Worm (Caenorhabditis elegans): ENCODE results near the gene C01G10.6.

DNA sequence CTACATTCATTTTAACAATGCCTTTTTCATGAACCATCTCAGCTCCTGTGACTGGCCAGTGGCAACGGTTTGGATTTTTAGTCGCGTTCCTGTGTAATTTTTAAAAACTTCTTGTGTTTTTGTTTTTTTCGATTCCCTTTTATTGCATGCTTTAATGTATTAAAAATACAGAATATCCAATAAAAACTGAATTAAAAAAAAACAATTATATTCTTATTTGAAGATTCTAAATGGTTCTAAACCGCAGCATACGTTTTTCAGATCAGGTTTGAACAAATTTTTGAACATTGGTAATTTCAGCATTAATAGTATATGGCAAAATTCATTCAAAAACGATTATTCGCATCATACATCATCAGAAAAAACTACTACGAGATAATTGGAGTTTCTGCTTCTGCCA is 19.1 kb upstream of the C01G10.6 start, which contains the start of gene dnj-3:
- TF ChIP-seq hlh-12 (tag; optimal IDR thresholded peaks at IDR 0.05) (no peak), snpc-4 (GFP tag; optimal IDR thresholded peaks at IDR 0.05) (no peak), snpc-4 (tag; optimal IDR thresholded peaks at IDR 0.05) (no peak), snpc-1.1 (tag; optimal IDR thresholded peaks at IDR 0.05; ENCODE audit: insufficient read depth) (no peak), atf-7 (tag; optimal IDR thresholded peaks at IDR 0.05) (no peak), ceh-91 (GFP tag; IDR thresholded peaks at IDR 0.05) (no peak), F57C9.4 (tag; optimal IDR thresholded peaks at IDR 0.05) (no peak), dpl-1 (GFP tag; optimal IDR thresholded peaks at IDR 0.05) (no peak), madf-3 (GFP tag; IDR thresholded peaks at IDR 0.05) (no peak), nfya-1 (tag; optimal IDR thresholded peaks at IDR 0.05; ENCODE audit: borderline replicate concordance, insufficient read depth) (no peak), nfyb-1 (GFP tag; IDR thresholded peaks at IDR 0.05) (no peak), somi-1 (GFP tag; optimal IDR thresholded peaks at IDR 0.05) (no peak), lin-54 (GFP tag; optimal IDR thresholded peaks at IDR 0.05) (no peak)

Data from whole organism, young adult.